Fruit fly (Drosophila melanogaster): ENCODE measurements around the gene CG42237.
A peak's percentile ranks its signal among the peaks of the same experiment; 100 is the strongest.

DNA sequence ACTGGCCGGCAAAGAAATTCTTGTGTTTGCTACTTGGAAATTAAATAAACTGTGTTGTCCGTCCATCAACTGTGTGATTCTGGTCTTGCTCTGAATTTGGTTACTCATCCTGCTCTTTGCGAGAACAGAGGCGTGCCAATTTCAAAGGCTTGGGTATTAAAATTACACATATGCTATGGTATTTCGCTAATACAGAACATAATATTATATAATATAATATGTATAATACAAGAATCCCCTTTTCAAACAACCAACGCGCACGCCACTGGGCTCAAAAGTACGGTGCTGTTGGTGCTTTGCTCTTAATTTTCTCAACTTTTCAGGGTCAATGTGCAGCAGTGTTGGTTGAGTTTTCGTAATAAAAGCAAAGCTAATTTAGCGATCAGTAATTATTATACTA, 15.0 kb upstream of the CG42237 start:
- TF ChIP-seq Pif1B (GFP tag; optimal IDR thresholded peaks at IDR 0.05) = peak; percentile 59
- TF ChIP-seq gl (tag; optimal IDR thresholded peaks at IDR 0.05) = no peak
- TF ChIP-seq CG13204 (GFP tag; optimal IDR thresholded peaks at IDR 0.05) = no peak
- TF ChIP-seq CG9948 (tag; optimal IDR thresholded peaks at IDR 0.05) = peak; percentile 52
- TF ChIP-seq CG14655 (GFP tag; optimal IDR thresholded peaks at IDR 0.05) = no peak
- 0 out of 2 replicates have a peak, but pooled peaks have one; percentile 33 for TF ChIP-seq CG10348 (GFP tag; IDR thresholded peaks at IDR 0.05)
- peak; percentile 38; the same call in 1 of the 2 replicates for TF ChIP-seq rn (GFP tag; IDR thresholded peaks at IDR 0.05)
- peak; percentile 37; the same call in 1 of the 2 replicates for TF ChIP-seq CG12605 (GFP tag; IDR thresholded peaks at IDR 0.05)
- TF ChIP-seq Ets98B (GFP tag; IDR thresholded peaks at IDR 0.05) = peak; percentile 76
- TF ChIP-seq fd96Ca (GFP tag; IDR thresholded peaks at IDR 0.05) = peak; percentile 81
